Worm (Caenorhabditis elegans) whole organism, L2 larva: ENCODE results near the gene srlf-20.

Source experiments
- ceh-16 ChIP-seq: fragments of 150-350 bp; optimal IDR thresholded peaks from 2 replicates; lab custom pipeline; 2014; ENCODE audit warnings: missing biosample characterization, missing genetic modification characterization
- mdl-1 ChIP-seq, 2 experiments: fragments of 150-350 bp in 1 of 2; sonication (generic microtip) in 1 of 2; optimal IDR thresholded peaks; 2 replicates each; lab custom pipeline; 2017; ENCODE audit warnings: missing biosample characterization in 2 of 2, missing genetic modification characterization in 2 of 2
- nhr-10 ChIP-seq: sonication (generic microtip); optimal IDR thresholded peaks from 2 replicates; lab custom pipeline; 2017; ENCODE audit warnings: missing biosample characterization, missing genetic modification characterization
- nhr-237 ChIP-seq: fragments of 150-350 bp; optimal IDR thresholded peaks from 2 replicates; lab custom pipeline; 2014; ENCODE audit warnings: missing biosample characterization, missing genetic modification characterization
- nhr-6 ChIP-seq: fragments of 150-350 bp; optimal IDR thresholded peaks from 2 replicates; lab custom pipeline; 2014; ENCODE audit warnings: missing biosample characterization, missing genetic modification characterization
- unc-62 ChIP-seq: fragments of 150-350 bp; optimal IDR thresholded peaks from 2 replicates; lab custom pipeline; 2014; ENCODE audit warnings: missing biosample characterization, missing genetic modification reagents, missing genetic modification characterization
- zag-1 ChIP-seq: fragments of 150-350 bp; optimal IDR thresholded peaks from 2 replicates; lab custom pipeline; 2014; ENCODE audit warnings: missing biosample characterization, missing genetic modification characterization

DNA sequence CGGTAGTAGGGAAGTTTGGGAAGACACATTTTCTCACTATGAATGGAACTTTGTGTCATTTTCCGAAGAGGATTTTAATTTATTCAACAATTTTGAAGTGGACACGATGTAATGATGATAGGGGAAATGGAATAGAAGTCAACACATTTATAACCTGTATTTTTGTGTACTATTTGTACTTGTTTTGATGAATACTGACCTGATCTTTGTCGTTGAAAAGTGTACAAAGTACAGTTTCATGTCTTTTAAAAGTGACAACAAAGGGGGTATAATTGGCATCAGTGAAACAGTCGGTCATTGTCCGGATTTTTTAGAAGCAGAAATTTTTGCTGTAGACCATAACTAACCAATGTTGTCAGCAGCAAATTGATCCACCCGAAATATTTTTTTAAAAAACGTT is 4.6 kb upstream of the srlf-20 start, which contains the start of gene T02B11.6:
- TF ChIP-seq nhr-237 (tag; lab: Kevin White, UChicago) (no peak), nhr-10 (no peak), ceh-16 (no peak), mdl-1 (tag; optimal IDR thresholded peaks at IDR 0.05; lab: Kevin White, UChicago) (no peak), nhr-6 (no peak), zag-1 (tag; lab: Kevin White, UChicago) (no peak), unc-62 (GFP tag; lab: Kevin White, UChicago) (no peak)
